Fruit fly (Drosophila melanogaster) whole organism, wandering third instar larva: Measurements from ENCODE around the gene CG17078.

ENCODE experiments used
- Dfd ChIP-seq: fragments of >200 bp; optimal IDR thresholded peaks from 2 replicates; lab custom pipeline; 2017; ENCODE audit warnings: missing biosample characterization, missing genetic modification characterization
- Hr78 ChIP-seq: fragments of >200 bp; optimal IDR thresholded peaks from 2 replicates; lab custom pipeline; 2017; ENCODE audit warnings: missing biosample characterization, missing genetic modification characterization
- Hr83 ChIP-seq: fragments of 200-300 bp; sonication (Bioruptor generic); optimal IDR thresholded peaks from 2 replicates; lab custom pipeline; 2016; ENCODE audit warnings: missing biosample characterization, mild to moderate bottlenecking, missing genetic modification characterization, moderate library complexity; ENCODE audit not compliant: poor library complexity, severe bottlenecking
- OdsH ChIP-seq: fragments of 200-800 bp; sonication (Bioruptor generic); optimal IDR thresholded peaks from 2 replicates; lab custom pipeline; 2016; ENCODE audit warnings: missing biosample characterization, mild to moderate bottlenecking, missing genetic modification characterization
- br ChIP-seq: fragments of 200-800 bp; sonication (Bioruptor generic); optimal IDR thresholded peaks from 2 replicates; lab custom pipeline; 2016; ENCODE audit warnings: missing biosample characterization, missing genetic modification characterization
- fru ChIP-seq: fragments of 200-800 bp; sonication (Bioruptor generic); optimal IDR thresholded peaks from 3 replicates; lab custom pipeline; 2016; ENCODE audit warnings: missing biosample characterization, mild to moderate bottlenecking, missing genetic modification characterization
- pan ChIP-seq: fragments of >200 bp; optimal IDR thresholded peaks from 2 replicates; lab custom pipeline; 2017
- usp ChIP-seq: fragments of >200 bp; optimal IDR thresholded peaks from 2 replicates; lab custom pipeline; 2017; ENCODE audit warnings: missing biosample characterization, missing genetic modification characterization

- TF ChIP-seq br (GFP tag; lab: Kevin White, UChicago) = no peak
- TF ChIP-seq usp (GFP tag; lab: Kevin White, UChicago) = no peak
- TF ChIP-seq pan (lab: Kevin White, UChicago) = no peak
- no peak for TF ChIP-seq Hr78 (GFP tag; lab: Kevin White, UChicago)
- no peak for TF ChIP-seq Dfd
- no peak for TF ChIP-seq OdsH (GFP tag; lab: Kevin White, UChicago)
- TF ChIP-seq Hr83 (GFP tag; lab: Kevin White, UChicago) = no peak
- no peak for TF ChIP-seq fru (GFP tag; lab: Kevin White, UChicago)
Observed at dm6 chr2L:292301-292700, 14.3 kb upstream of the CG17078 start, which contains the start of gene CG11562.
